Fruit fly (Drosophila melanogaster) whole organism: Measurements from ENCODE around the gene mRpL23.

ENCODE experiments used
- Dll ChIP-seq: fragments of >200 bp; optimal IDR thresholded peaks from 2 replicates; lab custom pipeline; 2017
- EcR ChIP-seq, 2 experiments: fragments of >200 bp; optimal IDR thresholded peaks; 2 replicates each; lab custom pipeline; 2017; ENCODE audit warnings: missing biosample characterization in 2 of 2, missing genetic modification characterization in 2 of 2, missing genetic modification reagents in 2 of 2
- psq ChIP-seq: fragments of >200 bp; optimal IDR thresholded peaks from 2 replicates; lab custom pipeline; 2017

dm6 chr3L:2325276-2325675 lies 48.2 kb downstream of the mRpL23 start:
- TF ChIP-seq EcR (GFP tag; optimal IDR thresholded peaks at IDR 0.05; lab: Kevin White, UChicago) (no peak), Dll (lab: Kevin White, UChicago) (no peak), psq (no peak)
